Worm (Caenorhabditis elegans) whole organism, L4 larva: Measurements from ENCODE around the gene pqn-92.
A peak's percentile ranks its signal among the peaks of the same experiment; 100 is the strongest.

ENCODE experiments used
- Y75B8A.6 ChIP-seq: fragments of 200-800 bp; sonication (Bioruptor generic); IDR thresholded peaks from 2 replicates; pipeline ENCODE4 v1.3.6; 2022; ENCODE audit warnings: missing genetic modification reagents, missing genetic modification characterization, missing compliant biosample characterization
- aha-1 ChIP-seq: fragments of 150-350 bp; peaks from one replicate; lab custom pipeline; 2014; ENCODE audit warnings: missing biosample characterization, missing genetic modification characterization
- aly-2 ChIP-seq: sonication (generic microtip); optimal IDR thresholded peaks from 2 replicates; lab custom pipeline; 2018; ENCODE audit warnings: missing biosample characterization, missing genetic modification characterization
- ama-1 ChIP-seq: fragments of 150-350 bp; optimal IDR thresholded peaks from 2 replicates; lab custom pipeline; 2014; ENCODE audit warnings: inconsistent platforms, mixed read lengths
- ceh-20 ChIP-seq: fragments of 200-800 bp; sonication (Bioruptor generic); IDR thresholded peaks from 2 replicates; pipeline ENCODE4 v1.3.6; 2022; ENCODE audit warnings: missing genetic modification reagents, missing genetic modification characterization, missing compliant biosample characterization
- ceh-82 ChIP-seq: sonication (generic microtip); optimal IDR thresholded peaks from 2 replicates; lab custom pipeline; 2017; ENCODE audit warnings: missing biosample characterization, missing genetic modification characterization
- cey-2 ChIP-seq: sonication (generic microtip); optimal IDR thresholded peaks from 3 replicates; lab custom pipeline; 2017; ENCODE audit warnings: missing genetic modification characterization, mild to moderate bottlenecking, missing compliant biosample characterization, antibody characterized with exemption, borderline replicate concordance; ENCODE audit not compliant: insufficient read depth
- dmd-8 ChIP-seq: fragments of 200-800 bp; sonication (Bioruptor generic); IDR thresholded peaks from 2 replicates; pipeline ENCODE4 v1.3.6; 2022; ENCODE audit warnings: missing genetic modification characterization, missing compliant biosample characterization
- dmd-9 ChIP-seq: fragments of 200-800 bp; sonication (Bioruptor generic); IDR thresholded peaks from 2 replicates; pipeline ENCODE4 v1.3.6; 2022; ENCODE audit warnings: missing genetic modification reagents, missing genetic modification characterization, missing compliant biosample characterization
- egl-27 ChIP-seq: sonication (generic microtip); optimal IDR thresholded peaks from 3 replicates; lab custom pipeline; 2017; ENCODE audit warnings: missing biosample characterization, missing genetic modification reagents, missing genetic modification characterization
- hlh-30 ChIP-seq: sonication (generic microtip); optimal IDR thresholded peaks from 2 replicates; lab custom pipeline; 2017; ENCODE audit warnings: antibody characterized with exemption, mild to moderate bottlenecking, missing genetic modification characterization, missing compliant biosample characterization; ENCODE audit not compliant: insufficient read depth
- hmg-1.1 ChIP-seq: fragments of 200-800 bp; sonication (Bioruptor generic); IDR thresholded peaks from 2 replicates; pipeline ENCODE4 v1.3.6; 2022; ENCODE audit warnings: missing genetic modification reagents, missing genetic modification characterization, missing compliant biosample characterization
- madf-9 ChIP-seq: fragments of 200-800 bp; sonication (Bioruptor generic); conservative IDR thresholded peaks from 2 replicates; pipeline ENCODE4 v1.3.6; 2022; ENCODE audit warnings: missing genetic modification reagents, missing genetic modification characterization, missing compliant biosample characterization
- mep-1 ChIP-seq: fragments of 150-350 bp; sonication (generic microtip); optimal IDR thresholded peaks from 3 replicates; lab custom pipeline; 2014; ENCODE audit warnings: missing biosample characterization, missing genetic modification characterization
- nhr-76 ChIP-seq: fragments of 150-350 bp; optimal IDR thresholded peaks from 2 replicates; lab custom pipeline; 2014; ENCODE audit warnings: missing biosample characterization, missing genetic modification characterization
- pha-4 ChIP-seq, 2 experiments: fragments of 150-350 bp in 1 of 2; fragments of 200-800 bp in 1 of 2; sonication (Bioruptor generic) in 1 of 2; IDR thresholded peaks in 1 of 2; optimal IDR thresholded peaks in 1 of 2; 2 replicates each; pipeline versions ENCODE4 v1.3.6 to Lab custom; 2014 to 2022; ENCODE audit warnings: missing genetic modification characterization in 2 of 2, missing genetic modification reagents in 2 of 2, missing biosample characterization in 1 of 2, missing compliant biosample characterization in 1 of 2
- php-3 ChIP-seq: fragments of 200-800 bp; sonication (Bioruptor generic); IDR thresholded peaks from 2 replicates; pipeline ENCODE4 v1.3.6; 2022; ENCODE audit warnings: missing genetic modification reagents, missing genetic modification characterization, missing compliant biosample characterization
- zip-11 ChIP-seq: fragments of 200-800 bp; sonication (Bioruptor generic); IDR thresholded peaks from 2 replicates; pipeline ENCODE4 v1.3.6; 2022; ENCODE audit warnings: missing genetic modification characterization, missing compliant biosample characterization

The pqn-92 gene

DNA sequence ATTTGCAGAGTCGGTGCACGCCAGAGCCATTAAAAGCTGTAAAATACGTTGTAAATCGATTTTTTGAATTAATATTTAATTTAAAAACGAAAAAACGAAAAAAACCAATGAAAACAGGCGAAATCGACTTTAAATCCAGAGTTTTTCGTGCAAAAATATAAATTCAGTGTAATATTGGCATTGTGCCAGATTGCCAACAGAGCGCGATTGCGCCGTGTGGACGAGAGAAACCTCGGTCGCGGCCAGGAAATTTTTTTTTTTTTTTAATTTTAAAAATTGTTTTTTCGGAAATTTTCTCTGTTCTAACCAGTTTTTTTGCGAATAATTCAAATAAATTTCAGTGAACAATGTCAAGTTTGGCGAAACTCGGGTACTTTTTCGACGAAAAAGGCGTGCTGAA is 43.7 kb downstream of the pqn-92 start, which contains the start of the genes pph-4.1 and Y75B8A.31 (continued):
- peak; percentile 67 for TF ChIP-seq hlh-30 (tag; lab: Kevin White, UChicago)
- 0 out of 2 replicates have a peak, but pooled peaks have one; percentile 16 for TF ChIP-seq hmg-1.1
- no peak for TF ChIP-seq egl-27 (tag; lab: Kevin White, UChicago)
- peak; percentile 82 for TF ChIP-seq mep-1 (tag; lab: Kevin White, UChicago)
- TF ChIP-seq cey-2 (tag; lab: Kevin White, UChicago) = no peak
- TF ChIP-seq zip-11 (GFP tag; lab: Robert Waterston, UW) = no peak
- TF ChIP-seq ceh-20 = peak; percentile 54; the same call in 1 of the 2 replicates
- no peak for TF ChIP-seq php-3 (GFP tag; lab: Robert Waterston, UW)
- TF ChIP-seq Y75B8A.6 (GFP tag; lab: Robert Waterston, UW) = no peak
- TF ChIP-seq, all 104 proteins: peak for 39

DNA sequence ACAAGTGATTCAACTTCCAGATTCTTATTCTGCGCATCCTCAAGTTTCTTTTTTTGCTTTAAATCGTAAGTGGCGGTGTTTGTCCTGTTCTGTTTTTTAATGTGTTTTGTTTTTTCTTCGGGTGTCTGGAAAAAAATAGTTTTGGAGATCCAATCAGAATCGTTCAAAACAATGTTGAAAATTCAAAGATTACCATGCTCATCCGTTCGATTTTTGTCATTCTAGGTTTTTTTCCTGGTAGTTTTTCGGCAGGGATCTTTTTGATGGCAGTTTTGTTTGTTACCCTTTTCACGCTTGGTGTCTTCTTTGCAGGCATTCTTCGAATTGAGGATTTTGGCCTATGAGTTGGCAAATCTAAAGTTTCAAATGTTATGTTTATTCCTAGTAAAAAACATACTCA is 49.0 kb downstream of the pqn-92 start:
- TF ChIP-seq pha-4 (GFP tag; IDR thresholded peaks at IDR 0.05; lab: Robert Waterston, UW) (no peak), pha-4 (tag; optimal IDR thresholded peaks at IDR 0.05; lab: Kevin White, UChicago) (no peak), dmd-9 (GFP tag; lab: Robert Waterston, UW) (no peak), aha-1 (tag; lab: Kevin White, UChicago) (peak; percentile 91)

DNA sequence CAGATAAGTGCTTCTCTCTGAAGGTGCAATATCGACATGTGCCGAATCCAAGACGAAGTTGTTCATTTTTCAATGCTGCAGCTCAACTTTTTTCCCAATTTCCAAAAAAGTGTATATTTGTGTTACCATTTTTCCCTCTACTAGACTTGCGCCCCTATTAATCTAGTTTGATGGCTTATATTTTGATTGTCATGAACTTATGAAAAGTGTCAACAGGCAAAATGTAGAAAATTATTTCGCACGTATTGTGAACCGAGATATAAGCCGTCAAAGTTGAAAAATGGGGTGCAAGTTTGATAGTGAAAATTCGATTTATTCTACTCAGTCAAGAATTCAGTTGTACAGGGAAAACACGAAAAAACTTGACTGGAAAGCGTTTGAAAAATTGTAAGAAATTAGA is 50.9 kb downstream of the pqn-92 start, which contains the start of gene Y75B8A.32:
Gene Y75B8A.32 (minus strand): TSS at position 101 of the 400 bp plus-strand sequence.
- no peak for TF ChIP-seq aly-2 (tag; lab: Kevin White, UChicago)

DNA sequence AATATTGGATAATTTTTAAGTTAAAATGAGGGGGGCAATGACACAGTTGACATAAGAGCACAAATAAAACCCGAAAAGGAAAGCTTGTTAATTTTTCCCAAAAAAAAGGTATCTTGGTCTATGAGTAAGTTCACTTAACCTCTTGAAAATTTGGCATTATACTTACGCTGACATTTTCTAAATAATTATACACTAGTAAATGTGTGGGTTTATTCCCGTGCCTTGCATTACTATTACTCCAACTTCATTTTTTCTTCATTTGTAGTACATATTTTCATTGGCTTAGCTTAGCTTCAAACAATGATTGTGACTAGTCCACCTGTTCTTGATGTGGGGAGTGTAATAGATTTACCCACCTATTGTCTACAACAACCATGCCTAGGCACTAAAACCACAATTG is 51.7 kb downstream of the pqn-92 start, which contains the start of gene Y75B8A.34:
Gene Y75B8A.34 (plus strand): TSS at position 301 of the 400 bp plus-strand sequence.
- TF ChIP-seq ama-1 (lab: Kevin White, UChicago) (no peak), ceh-82 (tag; lab: Kevin White, UChicago) (no peak), dmd-8 (GFP tag; lab: Robert Waterston, UW) (no peak), nhr-76 (tag; lab: Kevin White, UChicago) (no peak), madf-9 (GFP tag; lab: Robert Waterston, UW) (no peak)
- TF ChIP-seq, all 104 proteins: peak for 0
